Worm (Caenorhabditis elegans): ENCODE data around the gene Y66C5A.1.

Gene Y66C5A.1

DNA sequence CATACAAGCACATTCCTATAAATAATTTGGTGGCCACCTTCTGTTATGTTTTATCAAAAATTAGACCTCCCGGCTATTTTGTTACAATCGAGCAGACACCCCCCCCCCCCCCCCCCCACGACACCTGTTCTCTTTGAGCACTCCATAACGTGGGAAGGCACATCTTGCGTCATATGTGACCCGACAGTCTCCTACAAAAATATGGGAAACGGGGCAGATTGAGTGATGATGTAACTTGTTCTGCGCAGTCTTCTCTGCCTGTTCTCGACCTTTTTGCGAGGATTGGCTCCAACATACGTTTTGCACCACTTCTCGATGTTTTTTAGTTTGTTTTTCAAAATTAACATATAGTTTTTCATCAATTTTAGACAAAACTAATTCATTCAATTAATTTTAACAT is 7.8 kb downstream of the Y66C5A.1 start:
- TF ChIP-seq unc-62 (GFP tag; optimal IDR thresholded peaks at IDR 0.05), result no peak

DNA sequence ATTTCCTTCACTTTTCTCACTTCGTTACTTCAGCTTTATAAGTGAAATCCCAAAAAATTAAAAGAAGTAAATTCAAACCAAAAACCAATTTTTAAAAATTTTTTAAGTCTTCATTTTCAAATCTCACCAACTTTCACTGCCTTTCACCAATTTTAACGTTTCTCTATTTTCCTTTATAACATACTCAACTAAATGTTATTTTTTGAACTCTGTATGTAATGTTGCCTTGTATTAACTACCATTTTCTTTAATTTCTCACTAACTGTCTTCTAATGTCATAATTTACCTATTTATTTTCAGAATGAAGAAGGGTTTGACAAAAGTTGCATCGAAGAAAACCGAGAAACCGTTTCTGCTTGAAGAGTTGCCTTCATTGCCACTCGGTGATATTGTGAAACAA is 10.6 kb downstream of the Y66C5A.1 start, which contains the start of gene F23D12.4:
F23D12.4 (plus strand) TSS at position 301 of the 400 bp plus-strand sequence.
- TF ChIP-seq unc-62 (GFP tag; optimal IDR thresholded peaks at IDR 0.05), result no peak

DNA sequence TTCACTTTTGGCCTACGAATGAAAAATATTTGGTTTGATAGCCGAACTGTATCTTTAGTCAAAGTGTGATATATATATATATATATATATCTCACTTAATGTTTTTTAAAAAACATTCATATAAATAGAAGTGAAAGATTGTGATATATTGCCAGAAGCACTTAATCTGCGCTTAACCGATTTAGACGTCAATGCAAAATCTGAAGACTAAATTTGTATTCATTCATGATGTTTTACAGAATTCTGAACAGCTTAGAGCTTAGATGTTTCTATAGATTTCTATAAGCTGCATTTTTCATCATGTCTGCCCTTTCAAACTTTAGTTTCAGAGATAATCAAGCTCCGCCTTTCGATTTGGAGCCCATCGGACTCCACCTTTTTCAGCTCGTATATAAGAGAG is 13.0 kb downstream of the Y66C5A.1 start, which contains the start of gene F23D12.3:
F23D12.3 (plus strand) TSS at position 301 of the 400 bp plus-strand sequence.
- no peak for TF ChIP-seq unc-62 (GFP tag; optimal IDR thresholded peaks at IDR 0.05)

DNA sequence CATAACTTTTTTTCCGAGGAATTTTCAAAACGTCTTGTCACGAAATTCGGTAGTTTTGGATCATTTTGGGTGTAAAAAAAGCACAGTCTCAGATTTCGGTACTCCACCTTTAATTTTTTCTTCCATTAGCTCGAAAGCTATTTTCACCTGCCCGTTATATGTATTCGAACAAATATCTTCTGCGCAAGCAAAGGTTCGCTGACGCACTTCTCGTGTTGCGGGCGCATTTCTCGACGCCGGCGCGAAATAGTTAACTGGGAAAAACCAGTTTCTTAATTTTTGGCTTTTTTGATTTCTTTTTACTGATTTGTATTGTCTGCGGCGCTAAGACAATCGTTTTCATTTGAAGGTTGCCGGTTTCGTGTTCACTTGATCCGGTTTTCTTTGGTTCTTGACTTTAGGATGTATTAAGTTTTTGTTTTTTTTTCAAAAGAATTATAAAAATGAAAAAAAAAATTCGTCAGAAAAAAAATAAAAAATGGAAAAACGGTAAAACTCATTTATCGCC is 19.6 kb downstream of the Y66C5A.1 start:
- TF ChIP-seq unc-62 (GFP tag; optimal IDR thresholded peaks at IDR 0.05), result no peak

DNA sequence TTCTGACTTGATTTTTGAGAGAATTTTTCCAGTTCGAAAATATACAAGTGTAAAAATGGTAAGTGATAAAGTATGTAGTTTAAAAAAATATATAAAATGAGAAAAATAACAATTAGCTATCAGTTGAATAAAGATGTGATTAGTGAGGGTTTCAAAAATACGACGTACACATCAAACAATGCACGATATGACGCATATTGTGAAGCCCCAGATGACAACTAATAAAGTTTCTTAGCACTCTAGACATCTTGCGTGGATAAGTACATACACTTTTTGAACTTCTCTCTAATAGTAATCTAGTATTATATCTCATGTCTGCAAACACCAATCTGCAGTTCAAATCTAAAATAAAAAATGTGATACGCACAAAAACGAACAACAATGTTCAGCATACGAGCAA is 24.9 kb downstream of the Y66C5A.1 start:
- no peak for TF ChIP-seq unc-62 (GFP tag; optimal IDR thresholded peaks at IDR 0.05)

DNA sequence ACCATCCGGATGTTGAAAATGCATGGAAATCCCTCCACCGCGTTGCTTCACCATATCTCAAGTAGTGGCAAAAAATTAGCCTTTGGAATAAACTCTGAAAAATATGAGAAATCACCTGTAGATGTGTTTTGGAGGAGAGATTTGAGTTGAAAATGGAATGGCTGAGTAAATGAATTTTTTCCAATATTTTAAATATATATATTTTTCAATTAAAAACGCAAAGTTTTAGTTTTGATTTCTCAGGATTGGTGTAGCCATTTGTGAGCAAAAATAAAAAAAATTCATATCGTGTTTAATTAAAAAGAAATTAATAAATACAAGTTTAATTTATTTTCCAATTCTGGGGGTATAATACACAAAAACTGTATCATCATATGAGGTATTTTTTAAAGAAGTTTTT is 27.3 kb downstream of the Y66C5A.1 start, which contains the start of gene F23D12.1:
F23D12.1 (minus strand) TSS at position 101 of the 400 bp plus-strand sequence.
- no peak for TF ChIP-seq unc-62 (GFP tag; optimal IDR thresholded peaks at IDR 0.05)

DNA sequence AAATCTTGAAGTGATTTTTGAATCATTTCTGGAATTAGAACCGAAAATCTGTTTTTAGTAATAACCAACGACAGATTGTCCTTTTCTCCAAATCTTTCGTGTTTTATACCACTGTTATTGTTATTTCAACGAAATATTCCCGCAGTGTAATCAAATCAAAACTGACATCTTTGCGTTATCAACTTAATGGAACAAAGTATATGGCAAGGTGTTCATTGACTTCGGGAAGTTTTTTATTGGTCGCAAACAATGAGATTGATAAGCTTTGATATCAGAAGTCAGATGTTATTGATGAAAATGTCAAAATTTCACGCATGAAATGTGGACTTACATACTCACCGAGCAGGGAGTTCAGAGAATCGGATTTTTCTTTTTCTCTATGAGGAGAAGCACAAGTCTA is 30.6 kb downstream of the Y66C5A.1 start, which contains the start of gene F23D12.11:
F23D12.11 (minus strand) TSS at position 79 of the 400 bp plus-strand sequence.
- TF ChIP-seq unc-62 (GFP tag; optimal IDR thresholded peaks at IDR 0.05), result no peak

DNA sequence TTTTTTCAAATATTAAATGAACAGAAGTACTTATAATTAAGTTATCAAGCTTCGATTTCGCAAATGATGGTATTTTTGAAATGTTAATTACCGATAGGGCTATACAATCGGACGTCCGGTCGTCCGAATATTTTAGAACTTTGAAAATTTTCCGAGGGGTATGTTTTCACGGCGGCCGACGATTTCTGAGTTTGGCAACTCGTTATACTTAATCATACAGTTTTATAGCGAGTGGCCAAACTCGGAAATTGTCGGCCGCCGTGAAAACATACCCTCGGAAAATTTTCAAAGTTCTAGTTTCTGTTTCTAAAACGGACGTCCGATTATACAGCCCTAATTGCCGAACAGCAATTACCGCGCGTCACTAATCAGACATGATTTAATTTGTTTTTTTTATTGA is 31.1 kb downstream of the Y66C5A.1 start:
- no peak for TF ChIP-seq unc-62 (GFP tag; optimal IDR thresholded peaks at IDR 0.05)

DNA sequence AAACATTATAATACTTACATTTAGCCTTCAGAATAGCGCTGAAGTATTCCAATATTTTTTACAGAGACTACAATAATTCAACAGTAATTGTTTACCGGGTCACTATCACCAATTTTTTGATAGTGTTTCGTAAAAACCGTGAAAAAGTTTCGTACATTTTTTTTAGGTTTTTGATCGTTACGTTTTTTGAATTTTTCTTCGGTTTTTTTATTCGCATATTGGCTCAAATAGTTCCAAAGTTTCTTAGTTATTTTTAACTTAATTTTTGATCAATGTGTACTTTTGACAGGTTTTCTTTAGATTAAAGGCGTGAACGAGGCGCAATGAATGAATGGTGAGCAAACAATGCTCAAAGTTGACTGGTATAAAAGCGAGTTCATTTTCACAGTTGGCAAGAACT is 32.2 kb downstream of the Y66C5A.1 start, which contains the start of gene fipr-3:
fipr-3 (plus strand) TSS at position 301 of the 400 bp plus-strand sequence.
- TF ChIP-seq unc-62 (GFP tag; optimal IDR thresholded peaks at IDR 0.05), result no peak

DNA sequence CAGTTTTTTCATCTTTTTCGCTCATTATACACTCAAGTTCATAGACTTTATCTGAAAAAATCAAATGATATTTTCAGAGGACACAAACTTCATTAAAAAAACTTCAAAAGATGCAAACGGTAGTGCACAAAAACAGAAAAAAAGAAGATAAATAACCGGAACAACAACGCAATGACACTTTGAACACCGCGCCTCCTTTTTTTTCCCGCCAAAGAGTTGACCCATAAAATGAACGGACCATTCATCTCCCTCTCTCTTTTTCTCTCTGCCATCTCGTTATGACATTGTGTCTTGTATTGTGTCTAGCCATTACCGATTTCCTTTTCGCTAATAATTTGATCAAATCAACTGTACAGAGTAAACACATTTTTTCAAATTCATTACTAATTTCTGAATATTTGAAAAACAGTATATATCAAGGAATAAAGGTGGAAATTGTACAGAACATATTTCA is 33.8 kb downstream of the Y66C5A.1 start, which contains the start of gene F23D12.2:
F23D12.2 (minus strand) TSS at position 51 of the 454 bp plus-strand sequence.
- TF ChIP-seq unc-62 (GFP tag; optimal IDR thresholded peaks at IDR 0.05), result no peak

DNA sequence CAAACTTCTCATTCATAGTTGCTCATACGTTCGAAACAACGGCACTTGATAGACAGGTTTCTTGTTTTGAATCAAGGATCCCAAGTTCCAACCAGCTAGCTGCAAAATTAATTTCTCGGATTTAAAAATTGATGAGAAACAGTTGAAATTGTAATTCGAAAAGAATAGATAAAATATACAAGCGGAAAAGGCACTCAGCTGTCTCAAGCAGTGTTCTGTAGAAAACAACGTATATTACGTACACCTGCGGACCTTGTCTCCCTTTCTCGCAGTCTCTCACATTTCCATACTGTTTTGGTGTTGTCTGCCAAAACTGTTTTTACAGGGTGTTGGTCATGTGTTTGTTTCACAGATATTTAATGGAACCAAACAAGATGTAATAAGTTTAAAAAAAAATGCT is 39.7 kb downstream of the Y66C5A.1 start, which contains the start of gene F23D12.10:
F23D12.10 (minus strand) TSS at position 101 of the 400 bp plus-strand sequence.
- TF ChIP-seq unc-62 (GFP tag; optimal IDR thresholded peaks at IDR 0.05), result no peak

DNA sequence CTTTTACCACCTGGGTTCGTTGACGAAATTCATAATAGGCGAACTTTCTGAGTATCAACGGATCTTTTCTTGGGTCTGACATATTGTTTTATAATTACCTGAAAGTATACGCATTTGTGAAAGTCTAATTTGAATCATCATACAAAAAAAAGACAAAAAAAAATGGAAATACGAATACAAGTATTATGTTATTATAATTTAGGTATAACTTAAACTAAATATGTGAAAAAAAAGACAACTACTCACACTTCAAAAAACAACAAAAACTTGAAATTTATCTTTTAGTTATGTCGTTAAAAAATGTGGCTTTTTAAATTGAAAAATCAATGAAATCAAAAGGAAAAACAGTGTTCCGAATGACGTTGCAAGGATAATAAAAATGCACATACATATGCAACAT is 42.5 kb downstream of the Y66C5A.1 start, which contains the start of gene fbxa-179:
fbxa-179 (minus strand) TSS at position 101 of the 400 bp plus-strand sequence.
- TF ChIP-seq unc-62 (GFP tag; optimal IDR thresholded peaks at IDR 0.05), result no peak

DNA sequence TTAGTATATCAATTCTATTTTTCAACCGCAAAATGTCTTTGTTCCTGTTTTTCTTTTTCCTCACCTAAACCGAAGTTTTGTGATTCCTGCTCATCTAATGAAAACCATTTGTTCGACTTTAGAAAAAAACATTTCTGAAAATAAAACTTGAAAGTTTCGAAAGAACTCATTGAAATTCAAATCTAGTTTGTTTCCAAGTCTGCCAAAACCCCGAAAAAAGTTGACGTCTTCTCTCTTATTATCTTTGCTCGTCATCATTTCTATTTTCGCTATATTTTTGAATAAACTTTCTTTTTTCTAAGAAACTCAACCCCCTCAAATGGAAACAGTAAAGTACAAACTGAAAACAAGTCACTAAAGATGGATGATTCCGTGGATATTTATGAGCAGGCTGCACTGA is 49.5 kb downstream of the Y66C5A.1 start, which contains the start of gene frpr-17:
frpr-17 (plus strand) TSS at position 301 of the 400 bp plus-strand sequence.
- no peak for TF ChIP-seq unc-62 (GFP tag; optimal IDR thresholded peaks at IDR 0.05)

All from whole organism, dauer.